Fruit fly (Drosophila melanogaster): ENCODE data around the gene tna.

Gene tna

DNA sequence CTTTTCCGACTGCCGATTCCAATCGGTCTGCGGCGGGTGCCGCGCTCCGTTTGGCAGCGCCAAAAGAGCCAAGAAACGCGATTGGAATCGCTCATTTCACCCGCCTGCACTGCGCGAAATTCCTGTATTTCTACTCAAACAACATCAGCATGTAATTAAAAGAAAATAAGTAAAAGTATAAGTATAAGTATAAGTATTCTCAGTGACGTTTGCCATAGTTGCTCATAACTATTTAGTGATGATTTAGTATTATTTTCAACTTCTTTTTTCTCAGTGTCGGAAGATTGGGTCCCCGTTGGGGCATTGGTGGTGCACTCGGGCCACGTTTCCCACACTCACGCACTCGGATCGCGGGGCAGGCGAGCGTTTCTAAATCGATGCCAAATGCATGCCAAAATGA lies 77.9 kb downstream of the tna start:
- TF ChIP-seq psq (optimal IDR thresholded peaks at IDR 0.05) (no peak), EcR (GFP tag; optimal IDR thresholded peaks at IDR 0.05) (no peak), Dll (optimal IDR thresholded peaks at IDR 0.05) (no peak), pan (optimal IDR thresholded peaks at IDR 0.05) (no peak), usp (GFP tag; optimal IDR thresholded peaks at IDR 0.05) (no peak), CG8478 (optimal IDR thresholded peaks at IDR 0.05) (no peak)

- TF ChIP-seq psq (optimal IDR thresholded peaks at IDR 0.05) (no peak), pan (optimal IDR thresholded peaks at IDR 0.05) (no peak), usp (GFP tag; optimal IDR thresholded peaks at IDR 0.05) (no peak), EcR (GFP tag; optimal IDR thresholded peaks at IDR 0.05) (no peak)
Measured at dm6 chr3L:10917263-10917662, 81.9 kb downstream of the tna start.

dm6 chr3L:10918454-10918853 lies 83.1 kb downstream of the tna start:
- TF ChIP-seq Dll (optimal IDR thresholded peaks at IDR 0.05), result no peak
- TF ChIP-seq usp (GFP tag; optimal IDR thresholded peaks at IDR 0.05), result no peak
- TF ChIP-seq EcR (GFP tag; optimal IDR thresholded peaks at IDR 0.05), result no peak
- TF ChIP-seq pan (optimal IDR thresholded peaks at IDR 0.05), result no peak
- TF ChIP-seq psq (optimal IDR thresholded peaks at IDR 0.05), result no peak
- TF ChIP-seq CG8478 (optimal IDR thresholded peaks at IDR 0.05), result no peak

dm6 chr3L:10922973-10923372 lies 87.6 kb downstream of the tna start:
- TF ChIP-seq CG8478 (optimal IDR thresholded peaks at IDR 0.05), result no peak
- no peak for TF ChIP-seq psq (optimal IDR thresholded peaks at IDR 0.05)
- no peak for TF ChIP-seq usp (GFP tag; optimal IDR thresholded peaks at IDR 0.05)
- TF ChIP-seq Dll (optimal IDR thresholded peaks at IDR 0.05), result no peak
- no peak for TF ChIP-seq pan (optimal IDR thresholded peaks at IDR 0.05)
- TF ChIP-seq EcR (GFP tag; optimal IDR thresholded peaks at IDR 0.05), result no peak

- TF ChIP-seq pan (optimal IDR thresholded peaks at IDR 0.05) (no peak), psq (optimal IDR thresholded peaks at IDR 0.05) (no peak), CG8478 (optimal IDR thresholded peaks at IDR 0.05) (no peak), Dll (optimal IDR thresholded peaks at IDR 0.05) (no peak), EcR (GFP tag; optimal IDR thresholded peaks at IDR 0.05) (no peak), usp (GFP tag; optimal IDR thresholded peaks at IDR 0.05) (no peak)
Measured at dm6 chr3L:10924683-10925082, 89.4 kb downstream of the tna start.
